Worm (Caenorhabditis elegans): ENCODE measurements around the gene C03B1.13.
"Not testable (repeated sequence)": the region's sequence is repeated elsewhere in the genome, so short reads cannot be mapped to it uniquely, and the experiment has no call there.

ce11 chrX:6324124-6324893 is 13.5 kb downstream of the C03B1.13 start:
- not testable (repeated sequence) for TF ChIP-seq lin-13 (GFP tag; optimal IDR thresholded peaks at IDR 0.05); mdl-1 (tag; optimal IDR thresholded peaks at IDR 0.05)

Measured in whole organism, L1 larva.